Worm (Caenorhabditis elegans): ENCODE measurements around the gene H20E11.3.
A peak's percentile ranks its signal among the peaks of the same experiment; 100 is the strongest.

H20E11.3 gene

ce11 chrIV:6806475-6807063 is 18.0 kb upstream of the H20E11.3 start, which contains the start of gene C17H12.10:
Gene C17H12.10 (plus strand): TSS chrIV:6806799.
- TF ChIP-seq zag-1 (tag; optimal IDR thresholded peaks at IDR 0.05) (peak; percentile 80), nhr-21 (tag; optimal IDR thresholded peaks at IDR 0.05) (no peak), lsy-2 (tag; optimal IDR thresholded peaks at IDR 0.05) (peak in 1 of 2 experiments; percentile 49), nhr-129 (tag; optimal IDR thresholded peaks at IDR 0.05) (peak; percentile 17), F13H6.1 (tag; optimal IDR thresholded peaks at IDR 0.05) (no peak), elt-1 (tag; optimal IDR thresholded peaks at IDR 0.05) (no peak), unc-55 (GFP tag; optimal IDR thresholded peaks at IDR 0.05) (peak; percentile 77), crh-2 (tag; optimal IDR thresholded peaks at IDR 0.05) (peak; percentile 27), sma-9 (GFP tag; optimal IDR thresholded peaks at IDR 0.05) (peak; percentile 39), sma-9 (tag; optimal IDR thresholded peaks at IDR 0.05) (no peak), C34F6.9 (tag; optimal IDR thresholded peaks at IDR 0.05) (peak; percentile 77), ama-1 (optimal IDR thresholded peaks at IDR 0.05) (no peak)

DNA sequence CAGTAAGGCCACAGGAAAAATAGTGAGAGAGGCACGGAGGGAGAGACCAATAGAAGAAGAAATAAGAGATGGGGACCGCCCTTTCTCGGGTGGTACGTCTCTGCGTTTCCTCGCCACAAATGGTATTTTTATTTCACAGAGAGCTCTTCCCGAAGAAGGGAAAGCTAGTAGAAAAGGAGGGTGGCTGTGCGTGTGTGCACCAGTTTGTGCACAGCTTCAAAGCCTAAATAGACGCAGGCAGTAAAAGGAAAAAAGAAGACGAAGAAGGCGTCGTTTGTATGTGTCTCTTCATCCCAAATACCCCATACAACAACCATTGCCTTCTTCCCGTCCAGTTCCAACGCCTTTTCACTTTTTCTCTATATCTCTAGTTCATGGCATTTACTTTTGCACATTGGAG is 14.9 kb upstream of the H20E11.3 start:
- TF ChIP-seq ztf-1 (GFP tag; conservative IDR thresholded peaks at IDR 0.05) = no peak
- TF ChIP-seq ztf-11 (tag; optimal IDR thresholded peaks at IDR 0.05) = no peak
- TF ChIP-seq Y55F3AM.14 (GFP tag; optimal IDR thresholded peaks at IDR 0.05) = peak; percentile 29
- no peak for TF ChIP-seq nhr-237 (tag; optimal IDR thresholded peaks at IDR 0.05)
- TF ChIP-seq nhr-21 (tag; optimal IDR thresholded peaks at IDR 0.05) = no peak
- no peak for TF ChIP-seq ZK546.5 (tag; optimal IDR thresholded peaks at IDR 0.05)
- TF ChIP-seq dmd-4 (tag; optimal IDR thresholded peaks at IDR 0.05) = no peak
- TF ChIP-seq ceh-82 (tag; optimal IDR thresholded peaks at IDR 0.05) = peak; percentile 54
- TF ChIP-seq unc-62 (GFP tag; optimal IDR thresholded peaks at IDR 0.05) = no peak
- peak; percentile 53 to 66 for TF ChIP-seq lsy-2 (tag; optimal IDR thresholded peaks at IDR 0.05)
- no peak for TF ChIP-seq lin-39 (tag; optimal IDR thresholded peaks at IDR 0.05)
- no peak for TF ChIP-seq ceh-16 (tag; optimal IDR thresholded peaks at IDR 0.05)
- TF ChIP-seq lin-11 (tag; optimal IDR thresholded peaks at IDR 0.05) = peak; percentile 27
- no peak for TF ChIP-seq mbf-1 (tag; optimal IDR thresholded peaks at IDR 0.05)
- no peak for TF ChIP-seq fos-1 (tag; optimal IDR thresholded peaks at IDR 0.05)
- TF ChIP-seq mab-5 (tag; optimal IDR thresholded peaks at IDR 0.05) = peak; percentile 14
- no peak for TF ChIP-seq nhr-11 (tag; optimal IDR thresholded peaks at IDR 0.05)
- peak; percentile 42 for TF ChIP-seq sma-9 (GFP tag; optimal IDR thresholded peaks at IDR 0.05)
- TF ChIP-seq sma-9 (tag; optimal IDR thresholded peaks at IDR 0.05) = no peak
- TF ChIP-seq ama-1 (optimal IDR thresholded peaks at IDR 0.05) = no peak
- no peak for TF ChIP-seq skn-1 (tag; optimal IDR thresholded peaks at IDR 0.05)
- peak; percentile 35 for TF ChIP-seq nhr-6 (tag; optimal IDR thresholded peaks at IDR 0.05)
- TF ChIP-seq mdl-1 (tag; optimal IDR thresholded peaks at IDR 0.05) = no peak
- TF ChIP-seq zag-1 (tag; optimal IDR thresholded peaks at IDR 0.05) = peak; percentile 78
- TF ChIP-seq crh-2 (tag; optimal IDR thresholded peaks at IDR 0.05) = peak; percentile 68
- no peak for TF ChIP-seq ztf-4 (tag; optimal IDR thresholded peaks at IDR 0.05)
- TF ChIP-seq F13H6.1 (tag; optimal IDR thresholded peaks at IDR 0.05) = peak; percentile 74
- TF ChIP-seq blmp-1 (tag; optimal IDR thresholded peaks at IDR 0.05; ENCODE audit: insufficient read depth) = no peak
- peak; percentile 74 for TF ChIP-seq C34F6.9 (tag; optimal IDR thresholded peaks at IDR 0.05)
- no peak for TF ChIP-seq nhr-25 (tag; optimal IDR thresholded peaks at IDR 0.05)
- TF ChIP-seq egl-27 (tag; optimal IDR thresholded peaks at IDR 0.05) = no peak
- TF ChIP-seq nhr-23 (tag; optimal IDR thresholded peaks at IDR 0.05) = no peak
- no peak for TF ChIP-seq aly-2 (tag; optimal IDR thresholded peaks at IDR 0.05)
- no peak for TF ChIP-seq R02D3.7 (tag; optimal IDR thresholded peaks at IDR 0.05)
- TF ChIP-seq elt-1 (tag; optimal IDR thresholded peaks at IDR 0.05) = no peak
- TF ChIP-seq nhr-12 (tag; optimal IDR thresholded peaks at IDR 0.05) = no peak
- peak; percentile 91 for TF ChIP-seq unc-55 (GFP tag; optimal IDR thresholded peaks at IDR 0.05)
- TF ChIP-seq snpc-4 (tag; optimal IDR thresholded peaks at IDR 0.05) = peak; percentile 5
- no peak for TF ChIP-seq peb-1 (tag; optimal IDR thresholded peaks at IDR 0.05)
- TF ChIP-seq sma-3 (GFP tag; optimal IDR thresholded peaks at IDR 0.05) = no peak
- TF ChIP-seq nhr-129 (tag; optimal IDR thresholded peaks at IDR 0.05) = peak; percentile 62
- no peak for TF ChIP-seq gmeb-1 (tag; optimal IDR thresholded peaks at IDR 0.05)
- TF ChIP-seq alr-1 (tag; optimal IDR thresholded peaks at IDR 0.05) = no peak
- TF ChIP-seq unc-39 (tag; optimal IDR thresholded peaks at IDR 0.05) = no peak
- TF ChIP-seq sem-4 (tag; optimal IDR thresholded peaks at IDR 0.05) = peak; percentile 19
- no peak for TF ChIP-seq nhr-10 (tag; optimal IDR thresholded peaks at IDR 0.05)
- no peak for TF ChIP-seq nhr-77 (tag; optimal IDR thresholded peaks at IDR 0.05)
- TF ChIP-seq lin-13 (GFP tag; optimal IDR thresholded peaks at IDR 0.05) = peak; percentile 53
- TF ChIP-seq elt-3 (tag; optimal IDR thresholded peaks at IDR 0.05) = no peak

Data from whole organism, L2 larva.